Worm (Caenorhabditis elegans): ENCODE data around the gene tag-297.

DNA sequence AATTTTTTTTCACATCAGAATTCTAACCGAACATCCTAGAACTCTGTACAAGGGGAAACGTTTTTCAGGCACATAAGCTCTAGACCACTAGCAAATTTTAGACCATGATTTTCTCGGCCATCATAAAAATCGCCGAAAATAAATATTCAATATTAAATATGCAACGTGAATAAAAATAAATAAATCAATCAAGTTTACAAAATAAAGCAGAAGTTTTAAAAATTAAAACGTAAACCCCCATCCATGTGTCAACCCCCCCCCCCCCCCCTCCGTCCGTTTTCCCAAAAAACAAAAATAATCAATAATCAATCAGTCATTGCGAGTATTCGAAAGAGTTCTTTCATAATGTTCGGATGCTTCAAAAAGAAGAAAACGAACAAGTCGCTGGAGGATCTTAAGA, 34.1 kb upstream of the tag-297 start, which contains the start of gene catp-4:
- TF ChIP-seq lin-39 (tag; optimal IDR thresholded peaks at IDR 0.05) (no peak), snpc-4 (tag; optimal IDR thresholded peaks at IDR 0.05) (no peak), fos-1 (tag; optimal IDR thresholded peaks at IDR 0.05) (no peak), nhr-12 (tag; optimal IDR thresholded peaks at IDR 0.05) (no peak), nhr-25 (tag; optimal IDR thresholded peaks at IDR 0.05) (no peak), nhr-11 (tag; optimal IDR thresholded peaks at IDR 0.05) (no peak), elt-3 (tag; optimal IDR thresholded peaks at IDR 0.05) (no peak), R02D3.7 (tag; optimal IDR thresholded peaks at IDR 0.05) (no peak), mab-5 (tag; optimal IDR thresholded peaks at IDR 0.05) (no peak), nhr-10 (tag; optimal IDR thresholded peaks at IDR 0.05) (no peak), skn-1 (tag; optimal IDR thresholded peaks at IDR 0.05) (no peak), sma-9 (GFP tag; optimal IDR thresholded peaks at IDR 0.05) (no peak), sma-9 (tag; optimal IDR thresholded peaks at IDR 0.05) (no peak), blmp-1 (tag; optimal IDR thresholded peaks at IDR 0.05; ENCODE audit: insufficient read depth) (no peak), egl-27 (tag; optimal IDR thresholded peaks at IDR 0.05) (no peak)

All from whole organism, L2 larva.